Fruit fly (Drosophila melanogaster) whole organism, prepupa: ENCODE measurements around the gene dl.

Source experiments
- Blimp-1 ChIP-seq: fragments of 200-800 bp; sonication (Bioruptor generic); optimal IDR thresholded peaks from 3 replicates; lab custom pipeline; 2017; ENCODE audit warnings: missing biosample characterization, missing genetic modification characterization, mild to moderate bottlenecking, moderate library complexity, missing genetic modification reagents
- CG10631 ChIP-seq: fragments of 200-800 bp; sonication (Bioruptor generic); optimal IDR thresholded peaks from 2 replicates; lab custom pipeline; 2016; ENCODE audit warnings: missing biosample characterization, missing genetic modification characterization
- CG11762 ChIP-seq: fragments of 200-800 bp; sonication (Bioruptor generic); optimal IDR thresholded peaks from 3 replicates; lab custom pipeline; 2016; ENCODE audit warnings: missing biosample characterization, missing genetic modification characterization; ENCODE audit not compliant: insufficient read depth
- CG11902 ChIP-seq: fragments of 200-800 bp; sonication (Bioruptor generic); optimal IDR thresholded peaks from 3 replicates; lab custom pipeline; 2016; ENCODE audit warnings: missing biosample characterization, missing genetic modification characterization
- CG15336 ChIP-seq: fragments of 200-800 bp; sonication (Bioruptor generic); IDR thresholded peaks from 2 replicates; pipeline ENCODE4 v1.3.6; 2022; ENCODE audit warnings: missing biosample characterization, missing genetic modification characterization
- CG1621 ChIP-seq: fragments of 200-800 bp; sonication (Bioruptor generic); optimal IDR thresholded peaks from 3 replicates; lab custom pipeline; 2018; ENCODE audit warnings: missing biosample characterization, mild to moderate bottlenecking, missing genetic modification characterization
- CG16779 ChIP-seq: fragments of 200-800 bp; sonication (Bioruptor generic); optimal IDR thresholded peaks from 3 replicates; lab custom pipeline; 2017; ENCODE audit warnings: missing biosample characterization, mild to moderate bottlenecking, missing genetic modification characterization
- CG3032 ChIP-seq: fragments of 200-800 bp; optimal IDR thresholded peaks from 2 replicates; lab custom pipeline; 2019; ENCODE audit warnings: missing biosample characterization, mild to moderate bottlenecking, missing genetic modification characterization, moderate library complexity
- CG32006 ChIP-seq: fragments of 200-800 bp; sonication (Bioruptor generic); optimal IDR thresholded peaks from 3 replicates; lab custom pipeline; 2017; ENCODE audit warnings: missing biosample characterization, mild to moderate bottlenecking, missing genetic modification characterization
- CG34406 ChIP-seq: fragments of 200-800 bp; sonication (Bioruptor generic); optimal IDR thresholded peaks from 3 replicates; lab custom pipeline; 2016; ENCODE audit warnings: missing biosample characterization, missing genetic modification characterization
- CG4318 ChIP-seq: fragments of 200-800 bp; sonication (Bioruptor generic); optimal IDR thresholded peaks from 3 replicates; lab custom pipeline; 2017; ENCODE audit warnings: missing biosample characterization, mild to moderate bottlenecking, missing genetic modification characterization
- CG6163 ChIP-seq: fragments of 200-800 bp; sonication (Bioruptor generic); IDR thresholded peaks from 3 replicates; pipeline ENCODE4 v1.3.6; 2022; ENCODE audit warnings: missing biosample characterization, missing genetic modification characterization
- CG6276 ChIP-seq: fragments of 200-800 bp; sonication (Bioruptor generic); optimal IDR thresholded peaks from 2 replicates; lab custom pipeline; 2017; ENCODE audit warnings: missing biosample characterization, mild to moderate bottlenecking, missing genetic modification characterization
- CG6792 ChIP-seq: fragments of 200-800 bp; sonication (Bioruptor generic); optimal IDR thresholded peaks from 3 replicates; lab custom pipeline; 2016; ENCODE audit warnings: missing biosample characterization, missing genetic modification characterization
- CG6854 ChIP-seq: fragments of 200-800 bp; sonication (Bioruptor generic); optimal IDR thresholded peaks from 2 replicates; lab custom pipeline; 2017; ENCODE audit warnings: missing biosample characterization, mild to moderate bottlenecking, missing genetic modification characterization
- CG7368 ChIP-seq: fragments of 200-800 bp; sonication (Bioruptor generic); optimal IDR thresholded peaks from 3 replicates; lab custom pipeline; 2016; ENCODE audit warnings: missing biosample characterization, missing genetic modification characterization
- CG8119 ChIP-seq: fragments of 200-800 bp; sonication (Bioruptor generic); IDR thresholded peaks from 3 replicates; pipeline ENCODE4 v1.3.6; 2022; ENCODE audit warnings: missing biosample characterization, missing genetic modification characterization
- CG8319 ChIP-seq: fragments of 200-800 bp; sonication (Bioruptor generic); optimal IDR thresholded peaks from 3 replicates; lab custom pipeline; 2016; ENCODE audit warnings: missing biosample characterization, missing genetic modification characterization
- CG8632 ChIP-seq: fragments of 200-800 bp; sonication (Bioruptor generic); optimal IDR thresholded peaks from 3 replicates; lab custom pipeline; 2016; ENCODE audit warnings: missing biosample characterization, missing genetic modification characterization
- Eip75B ChIP-seq: fragments of 200-800 bp; sonication (Bioruptor generic); optimal IDR thresholded peaks from 3 replicates; lab custom pipeline; 2016; ENCODE audit warnings: missing biosample characterization, missing genetic modification characterization
- Eip78C ChIP-seq: fragments of 200-800 bp; sonication (Bioruptor generic); peaks from one replicate; lab custom pipeline; 2016; ENCODE audit warnings: missing biosample characterization, missing genetic modification characterization
- Eip93F ChIP-seq: fragments of 200-800 bp; sonication (Bioruptor generic); optimal IDR thresholded peaks from 2 replicates; lab custom pipeline; 2016; ENCODE audit warnings: missing biosample characterization, mild to moderate bottlenecking, missing genetic modification characterization
- Ets21C ChIP-seq: fragments of 200-800 bp; sonication (Bioruptor generic); optimal IDR thresholded peaks from 3 replicates; lab custom pipeline; 2016; ENCODE audit warnings: missing biosample characterization, missing genetic modification characterization
- Gug ChIP-seq: fragments of 200-800 bp; sonication (Bioruptor generic); IDR thresholded peaks from 2 replicates; pipeline ENCODE4 v1.3.6; 2022; ENCODE audit warnings: missing biosample characterization, missing genetic modification characterization
- Hr38 ChIP-seq: sonication (Bioruptor generic); optimal IDR thresholded peaks from 2 replicates; lab custom pipeline; 2016; ENCODE audit warnings: missing biosample characterization, missing genetic modification characterization
- Hr39 ChIP-seq: fragments of 200-800 bp; sonication (Bioruptor generic); optimal IDR thresholded peaks from 2 replicates; lab custom pipeline; 2016; ENCODE audit warnings: missing biosample characterization, missing genetic modification characterization
- Met ChIP-seq: fragments of 200-800 bp; sonication (Bioruptor generic); optimal IDR thresholded peaks from 3 replicates; lab custom pipeline; 2016; ENCODE audit warnings: missing biosample characterization, missing genetic modification characterization
- OdsH ChIP-seq: fragments of 200-800 bp; sonication (Bioruptor generic); optimal IDR thresholded peaks from 3 replicates; lab custom pipeline; 2016; ENCODE audit warnings: missing biosample characterization, missing genetic modification characterization
- Smox ChIP-seq: fragments of 200-800 bp; sonication (Bioruptor generic); optimal IDR thresholded peaks from 3 replicates; lab custom pipeline; 2016; ENCODE audit warnings: missing biosample characterization, missing genetic modification characterization
- Sox102F ChIP-seq: fragments of 200-800 bp; sonication (Bioruptor generic); optimal IDR thresholded peaks from 2 replicates; lab custom pipeline; 2016; ENCODE audit warnings: missing biosample characterization, mild to moderate bottlenecking, missing genetic modification characterization
- Sox14 ChIP-seq: fragments of 200-800 bp; sonication (Bioruptor generic); optimal IDR thresholded peaks from 3 replicates; lab custom pipeline; 2016; ENCODE audit warnings: missing biosample characterization, missing genetic modification characterization
- achi ChIP-seq: fragments of 200-800 bp; sonication (Bioruptor generic); optimal IDR thresholded peaks from 3 replicates; lab custom pipeline; 2016; ENCODE audit warnings: missing biosample characterization, missing genetic modification characterization
- acj6 ChIP-seq: fragments of 200-800 bp; sonication (Bioruptor generic); optimal IDR thresholded peaks from 3 replicates; lab custom pipeline; 2016; ENCODE audit warnings: missing biosample characterization, missing genetic modification characterization
- cyc ChIP-seq: fragments of 200-800 bp; sonication (Bioruptor generic); optimal IDR thresholded peaks from 3 replicates; lab custom pipeline; 2016; ENCODE audit warnings: missing biosample characterization, missing genetic modification characterization
- dac ChIP-seq: fragments of 200-800 bp; sonication (Bioruptor generic); optimal IDR thresholded peaks from 2 replicates; lab custom pipeline; 2017; ENCODE audit warnings: missing biosample characterization, mild to moderate bottlenecking, missing genetic modification characterization
- dsx ChIP-seq: fragments of 200-800 bp; optimal IDR thresholded peaks from 3 replicates; lab custom pipeline; 2019; ENCODE audit warnings: missing biosample characterization, mild to moderate bottlenecking, missing genetic modification characterization, moderate library complexity; ENCODE audit not compliant: poor library complexity, severe bottlenecking
- eg ChIP-seq: fragments of 200-800 bp; sonication (Bioruptor generic); IDR thresholded peaks from 3 replicates; pipeline ENCODE4 v1.3.6; 2022; ENCODE audit warnings: missing biosample characterization, missing genetic modification characterization
- esn ChIP-seq: fragments of 200-800 bp; sonication (Bioruptor generic); optimal IDR thresholded peaks from 2 replicates; lab custom pipeline; 2016; ENCODE audit warnings: missing biosample characterization, mild to moderate bottlenecking, missing genetic modification characterization, moderate library complexity
- fd85E ChIP-seq: fragments of 200-800 bp; sonication (Bioruptor generic); optimal IDR thresholded peaks from 3 replicates; lab custom pipeline; 2016; ENCODE audit warnings: missing biosample characterization, missing genetic modification characterization
- fkh ChIP-seq: fragments of 200-800 bp; sonication (Bioruptor generic); optimal IDR thresholded peaks from 3 replicates; lab custom pipeline; 2017; ENCODE audit warnings: missing biosample characterization, mild to moderate bottlenecking, missing genetic modification characterization, moderate library complexity
- lz ChIP-seq: fragments of 200-800 bp; sonication (Bioruptor generic); optimal IDR thresholded peaks from 3 replicates; lab custom pipeline; 2016; ENCODE audit warnings: missing biosample characterization, missing genetic modification characterization
- net ChIP-seq: fragments of 200-800 bp; sonication (Bioruptor generic); optimal IDR thresholded peaks from 3 replicates; lab custom pipeline; 2016; ENCODE audit warnings: missing biosample characterization, missing genetic modification characterization
- pdm3 ChIP-seq: fragments of 200-800 bp; sonication (Bioruptor generic); optimal IDR thresholded peaks from 3 replicates; lab custom pipeline; 2016; ENCODE audit warnings: missing biosample characterization, missing genetic modification characterization
- spab ChIP-seq: fragments of 200-800 bp; sonication (Bioruptor generic); optimal IDR thresholded peaks from 2 replicates; lab custom pipeline; 2017; ENCODE audit warnings: missing biosample characterization, mild to moderate bottlenecking, missing genetic modification characterization, missing genetic modification reagents
- ss ChIP-seq, 2 experiments: fragments of 200-800 bp; sonication (Bioruptor generic); optimal IDR thresholded peaks; 2 replicates in 1 of 2; 3 replicates in 1 of 2; lab custom pipeline; 2017 to 2018; ENCODE audit warnings: mild to moderate bottlenecking in 2 of 2, missing biosample characterization in 2 of 2, missing genetic modification characterization in 2 of 2, moderate library complexity in 1 of 2
- topi ChIP-seq: fragments of 200-800 bp; sonication (Bioruptor generic); optimal IDR thresholded peaks from 3 replicates; lab custom pipeline; 2016; ENCODE audit warnings: missing biosample characterization, missing genetic modification characterization

The dl gene

dm6 chr2L:17410358-17410757 lies 39.8 kb downstream of the dl start, which contains the start of the genes Polr2J and CG15141 (continued):
- TF ChIP-seq ss (GFP tag; optimal IDR thresholded peaks at IDR 0.05; lab: Kevin White, UChicago) (no peak), CG10631 (peak; percentile 89), Eip93F (peak; percentile 27), fkh (no peak), Hr38 (GFP tag; lab: Kevin White, UChicago) (no peak), CG7368 (no peak), spab (GFP tag; lab: Kevin White, UChicago) (peak; percentile 33), lz (GFP tag; lab: Kevin White, UChicago) (peak; percentile 84), Eip78C (GFP tag; lab: Kevin White, UChicago) (no peak), CG16779 (no peak), CG3032 (tag; lab: Kevin White, UChicago) (peak; percentile 81), topi (GFP tag; lab: Kevin White, UChicago) (peak; percentile 72), CG1621 (no peak), CG32006 (no peak), CG11902 (GFP tag; lab: Kevin White, UChicago) (peak; percentile 61), cyc (GFP tag; lab: Kevin White, UChicago) (peak; percentile 75), acj6 (peak; percentile 79), CG6276 (GFP tag; lab: Kevin White, UChicago) (no peak), Gug (GFP tag; lab: Robert Waterston, UW) (peak; percentile 70), eg (GFP tag; lab: Robert Waterston, UW) (peak; percentile 74), Met (GFP tag; lab: Kevin White, UChicago) (peak; percentile 72), Eip75B (GFP tag; lab: Kevin White, UChicago) (peak; percentile 77), pdm3 (GFP tag; lab: Kevin White, UChicago) (peak; percentile 84), CG8319 (GFP tag; lab: Kevin White, UChicago) (peak; percentile 33), Hr39 (GFP tag; lab: Kevin White, UChicago) (no peak), OdsH (peak; percentile 83), Sox14 (GFP tag; lab: Kevin White, UChicago) (peak; percentile 73), dsx (GFP tag; lab: Kevin White, UChicago) (no peak), CG8119 (GFP tag; lab: Robert Waterston, UW) (no peak; the same call in 2 of the 3 replicates)

DNA sequence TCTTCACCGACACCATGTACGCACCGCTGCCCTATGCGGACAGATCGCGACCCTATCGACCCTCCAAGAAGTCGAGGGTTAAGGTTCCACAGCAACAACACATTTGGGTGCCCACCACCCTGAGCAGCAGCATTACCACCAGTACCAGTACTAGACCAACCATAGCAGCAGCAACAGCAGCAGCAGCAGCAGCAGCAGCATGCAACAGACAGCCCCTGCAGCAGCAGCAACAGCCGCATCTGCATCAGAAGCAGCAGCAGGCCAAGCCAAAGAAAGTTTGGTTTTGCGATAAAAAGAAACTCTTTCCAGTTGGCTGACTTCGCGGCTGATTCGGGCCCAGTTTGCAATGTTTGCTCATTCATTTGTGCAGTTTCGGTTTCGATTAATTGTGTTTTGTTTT lies 47.7 kb downstream of the dl start:
- no peak for TF ChIP-seq eg (GFP tag; lab: Robert Waterston, UW)

- TF ChIP-seq fd85E (no peak), CG34406 (GFP tag; lab: Kevin White, UChicago) (peak; percentile 6), Eip93F (no peak), CG8632 (GFP tag; lab: Kevin White, UChicago) (no peak), Sox102F (GFP tag; lab: Kevin White, UChicago) (no peak), dac (GFP tag; lab: Kevin White, UChicago) (peak; percentile 33), ss (GFP tag; optimal IDR thresholded peaks at IDR 0.05; lab: Kevin White, UChicago) (no peak), Hr39 (GFP tag; lab: Kevin White, UChicago) (no peak), Smox (GFP tag; lab: Kevin White, UChicago) (no peak), cyc (GFP tag; lab: Kevin White, UChicago) (no peak), CG11902 (GFP tag; lab: Kevin White, UChicago) (no peak), eg (GFP tag; lab: Robert Waterston, UW) (0 out of 3 replicates have a peak, but pooled peaks have one; percentile 32), CG6854 (GFP tag; lab: Kevin White, UChicago) (no peak), CG11762 (GFP tag; lab: Kevin White, UChicago) (no peak), CG16779 (no peak), esn (GFP tag; lab: Kevin White, UChicago) (no peak), CG4318 (GFP tag; lab: Kevin White, UChicago) (no peak), Blimp-1 (GFP tag; lab: Kevin White, UChicago) (no peak), Ets21C (GFP tag; lab: Kevin White, UChicago) (no peak), net (GFP tag; lab: Kevin White, UChicago) (peak; percentile 0), CG6276 (GFP tag; lab: Kevin White, UChicago) (peak; percentile 20), fkh (no peak), Eip75B (GFP tag; lab: Kevin White, UChicago) (no peak), Gug (GFP tag; lab: Robert Waterston, UW) (no peak), Met (GFP tag; lab: Kevin White, UChicago) (peak; percentile 1), topi (GFP tag; lab: Kevin White, UChicago) (no peak), achi (no peak), Eip78C (GFP tag; lab: Kevin White, UChicago) (peak; percentile 80), CG15336 (GFP tag; lab: Robert Waterston, UW) (peak; percentile 43), acj6 (no peak), CG10631 (no peak), CG6792 (GFP tag; lab: Kevin White, UChicago) (no peak), spab (GFP tag; lab: Kevin White, UChicago) (no peak), CG6163 (GFP tag; lab: Robert Waterston, UW) (no peak; the same call in 2 of the 3 replicates), CG1621 (no peak), OdsH (peak; percentile 5)
Observed at dm6 chr2L:17397372-17397771, 52.8 kb downstream of the dl start.
